Fruit fly (Drosophila melanogaster): ENCODE results near the gene cana.

- TF ChIP-seq cnc (optimal IDR thresholded peaks at IDR 0.05) (no peak), kay (GFP tag; ENCODE audit: borderline replicate concordance) (no peak), CG1620 (GFP tag; optimal IDR thresholded peaks at IDR 0.05) (no peak), toe (GFP tag; optimal IDR thresholded peaks at IDR 0.05) (no peak), Mnt (GFP tag; optimal IDR thresholded peaks at IDR 0.05) (no peak), Clk (GFP tag; optimal IDR thresholded peaks at IDR 0.05) (no peak), CG11617 (GFP tag; optimal IDR thresholded peaks at IDR 0.05) (no peak), CG7045 (GFP tag; optimal IDR thresholded peaks at IDR 0.05) (no peak), cic (GFP tag; optimal IDR thresholded peaks at IDR 0.05) (no peak), CG12768 (GFP tag; optimal IDR thresholded peaks at IDR 0.05) (no peak), pad (GFP tag; optimal IDR thresholded peaks at IDR 0.05) (no peak)
Observed at dm6 chr2L:11285606-11286005, 16.0 kb downstream of the cana start, which contains the start of gene Osi21.

All from whole organism, adult.